Worm (Caenorhabditis elegans): ENCODE data around the gene famh-136.
A peak's percentile ranks its signal among the peaks of the same experiment; 100 is the strongest.

famh-136 gene

ce11 chrIII:8850482-8851047, 37.0 kb upstream of the famh-136 start, which contains the start of gene F44E2.9 (continued):
- no peak for TF ChIP-seq die-1 (tag; optimal IDR thresholded peaks at IDR 0.05)
- peak; percentile 57 for TF ChIP-seq ZK185.1 (tag; optimal IDR thresholded peaks at IDR 0.05; ENCODE audit: poor library complexity, severe bottlenecking)
- TF ChIP-seq unc-62 (GFP tag; optimal IDR thresholded peaks at IDR 0.05): no peak
- no peak for TF ChIP-seq Y95B8A.8 (GFP tag; IDR thresholded peaks at IDR 0.05)
- TF ChIP-seq nfya-1 (tag; optimal IDR thresholded peaks at IDR 0.05; ENCODE audit: borderline replicate concordance, insufficient read depth): no peak
- no peak for TF ChIP-seq ceh-40 (GFP tag; IDR thresholded peaks at IDR 0.05)
- no peak for TF ChIP-seq attf-6 (GFP tag; IDR thresholded peaks at IDR 0.05)
- no peak for TF ChIP-seq snpc-1.3 (tag; optimal IDR thresholded peaks at IDR 0.05; ENCODE audit: insufficient read depth)
- peak; percentile 78 for TF ChIP-seq madf-6 (GFP tag; IDR thresholded peaks at IDR 0.05)
- no peak for TF ChIP-seq egl-44 (GFP tag; IDR thresholded peaks at IDR 0.05)
- TF ChIP-seq zfh-2 (GFP tag; conservative IDR thresholded peaks at IDR 0.05): no peak
- peak; percentile 79 for TF ChIP-seq dpl-1 (GFP tag; optimal IDR thresholded peaks at IDR 0.05)
- TF ChIP-seq lag-1 (GFP tag; IDR thresholded peaks at IDR 0.05): no peak
- TF ChIP-seq ceh-27 (GFP tag; optimal IDR thresholded peaks at IDR 0.05): peak; percentile 68
- peak; percentile 55 for TF ChIP-seq attf-5 (GFP tag; optimal IDR thresholded peaks at IDR 0.05)
- TF ChIP-seq mel-28 (tag; optimal IDR thresholded peaks at IDR 0.05; ENCODE audit: borderline replicate concordance): no peak
- no peak for TF ChIP-seq ztf-6 (GFP tag; IDR thresholded peaks at IDR 0.05)
- TF ChIP-seq nhr-90 (tag; optimal IDR thresholded peaks at IDR 0.05): no peak
- no peak for TF ChIP-seq Y67H2A.10 (GFP tag; conservative IDR thresholded peaks at IDR 0.05)
- TF ChIP-seq lin-26 (GFP tag; IDR thresholded peaks at IDR 0.05): no peak
- TF ChIP-seq Y53G8AR.9 (GFP tag; conservative IDR thresholded peaks at IDR 0.05): no peak
- no peak for TF ChIP-seq nfya-2 (GFP tag; IDR thresholded peaks at IDR 0.05)
- TF ChIP-seq Y56A3A.18 (GFP tag; IDR thresholded peaks at IDR 0.05): no peak
- no peak for TF ChIP-seq ceh-58 (GFP tag; IDR thresholded peaks at IDR 0.05)
- no peak for TF ChIP-seq ztf-26 (tag; optimal IDR thresholded peaks at IDR 0.05)
- TF ChIP-seq nfyb-1 (GFP tag; IDR thresholded peaks at IDR 0.05): no peak
- TF ChIP-seq F23B12.7 (tag; optimal IDR thresholded peaks at IDR 0.05; ENCODE audit: insufficient read depth): peak; percentile 16
- TF ChIP-seq madf-3 (GFP tag; IDR thresholded peaks at IDR 0.05): 0 out of 2 replicates have a peak, but pooled peaks have one; percentile 11
- no peak for TF ChIP-seq attf-3 (GFP tag; conservative IDR thresholded peaks at IDR 0.05)
- no peak for TF ChIP-seq snpc-3.4 (tag; optimal IDR thresholded peaks at IDR 0.05)
- peak; percentile 93 for TF ChIP-seq lin-54 (GFP tag; optimal IDR thresholded peaks at IDR 0.05)
- TF ChIP-seq rec-8 (tag; optimal IDR thresholded peaks at IDR 0.05): no peak
- no peak for TF ChIP-seq nhr-27 (tag; optimal IDR thresholded peaks at IDR 0.05)
- TF ChIP-seq F33H1.4 (GFP tag; IDR thresholded peaks at IDR 0.05): peak; percentile 54; the same call in 1 of the 2 replicates
- no peak for TF ChIP-seq F39B2.1 (GFP tag; IDR thresholded peaks at IDR 0.05)
- no peak for TF ChIP-seq snpc-4 (GFP tag; optimal IDR thresholded peaks at IDR 0.05)
- peak in 2 of 4 experiments; percentile 11 to 34 for TF ChIP-seq snpc-4 (tag; optimal IDR thresholded peaks at IDR 0.05)
- no peak for TF ChIP-seq lsy-27 (tag; optimal IDR thresholded peaks at IDR 0.05; ENCODE audit: borderline replicate concordance, insufficient read depth)
- no peak for TF ChIP-seq zim-3 (tag; optimal IDR thresholded peaks at IDR 0.05)
- TF ChIP-seq ztf-22 (GFP tag; optimal IDR thresholded peaks at IDR 0.05): no peak
- peak; percentile 1 for TF ChIP-seq him-1 (tag; optimal IDR thresholded peaks at IDR 0.05)
- no peak for TF ChIP-seq cebp-1 (GFP tag; IDR thresholded peaks at IDR 0.05)
- peak; percentile 33 for TF ChIP-seq cebp-1 (tag; optimal IDR thresholded peaks at IDR 0.05)
- no peak for TF ChIP-seq lin-40 (tag; optimal IDR thresholded peaks at IDR 0.05)
- TF ChIP-seq bed-1 (GFP tag; IDR thresholded peaks at IDR 0.05): no peak
- TF ChIP-seq dpff-1 (tag; optimal IDR thresholded peaks at IDR 0.05): no peak
- TF ChIP-seq ceh-91 (GFP tag; IDR thresholded peaks at IDR 0.05): peak; percentile 41; the same call in 1 of the 2 replicates

All from whole organism, young adult.